Fruit fly (Drosophila melanogaster) S2 (cell line): ENCODE measurements around the gene grass.

Source experiments
- CG8478 ChIP-seq: fragments of >200 bp; optimal IDR thresholded peaks from 2 replicates; lab custom pipeline; 2018
- CTCF ChIP-seq, 2 experiments: fragments of >200 bp; optimal IDR thresholded peaks; 2 replicates each; lab custom pipeline; 2018

dm6 chr3R:27202330-27202729 is 44.6 kb downstream of the grass start:
- TF ChIP-seq CG8478 (lab: Kevin White, UChicago) (no peak), CTCF (optimal IDR thresholded peaks at IDR 0.05; lab: Kevin White, UChicago) (no peak)
